Worm (Caenorhabditis elegans) whole organism, L1 larva: ENCODE measurements around the gene srh-159.

Experiments
- ama-1 ChIP-seq: fragments of 150-350 bp; optimal IDR thresholded peaks from 2 replicates; lab custom pipeline; 2014
- fkh-10 ChIP-seq: sonication (generic microtip); optimal IDR thresholded peaks from 2 replicates; lab custom pipeline; 2017; ENCODE audit warnings: missing biosample characterization, missing genetic modification reagents, missing genetic modification characterization
- unc-86 ChIP-seq: sonication (generic microtip); optimal IDR thresholded peaks from 2 replicates; lab custom pipeline; 2016; ENCODE audit warnings: missing genetic modification characterization, missing compliant biosample characterization

DNA sequence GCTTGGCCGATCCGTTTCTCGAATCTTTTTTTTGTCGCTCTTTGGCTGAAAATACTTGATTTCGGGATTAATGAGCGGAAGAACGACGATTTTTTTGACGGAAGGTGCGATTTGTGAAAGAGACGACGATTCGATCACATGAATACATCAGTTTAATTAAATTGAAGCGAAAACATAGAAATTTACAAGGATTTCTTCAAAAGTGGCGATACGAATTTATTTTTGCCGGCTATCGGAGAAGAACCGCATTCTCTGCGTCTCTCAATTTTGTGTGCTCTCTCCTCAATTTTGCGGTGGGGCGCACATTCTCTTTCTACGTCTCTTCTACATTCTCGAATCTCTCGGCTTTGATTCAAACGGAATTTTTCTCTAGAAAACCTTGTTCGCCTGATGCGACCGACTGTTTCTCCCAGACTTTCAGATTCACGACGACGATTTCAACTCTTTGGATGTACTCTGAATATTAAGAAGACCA lies 26.7 kb upstream of the srh-159 start, which contains the start of gene F40D4.17:
- TF ChIP-seq unc-86 (tag; lab: Kevin White, UChicago), result no peak
- TF ChIP-seq ama-1 (lab: Kevin White, UChicago), result no peak
- no peak for TF ChIP-seq fkh-10 (GFP tag; lab: Kevin White, UChicago)
